Fruit fly (Drosophila melanogaster) whole organism, embryonic: ENCODE results near the gene CG4972.

Source experiments
- Bdp1 ChIP-seq: fragments of 200-800 bp; sonication (Bioruptor generic); optimal IDR thresholded peaks from 3 replicates; lab custom pipeline; 2016; ENCODE audit warnings: missing biosample characterization, missing genetic modification characterization
- CG11696 ChIP-seq: fragments of 200-800 bp; sonication (Bioruptor generic); IDR thresholded peaks from 2 replicates; pipeline ENCODE4 v1.3.6; 2022; ENCODE audit warnings: missing biosample characterization, missing genetic modification characterization
- CG12104 ChIP-seq: fragments of 200-800 bp; sonication (Bioruptor generic); optimal IDR thresholded peaks from 3 replicates; lab custom pipeline; 2016; ENCODE audit warnings: missing biosample characterization, missing genetic modification characterization
- CG12744 ChIP-seq: fragments of 200-800 bp; sonication (Bioruptor generic); optimal IDR thresholded peaks from 2 replicates; lab custom pipeline; 2016; ENCODE audit warnings: missing biosample characterization, missing genetic modification characterization
- CG13624 ChIP-seq: fragments of 200-800 bp; sonication (Bioruptor generic); optimal IDR thresholded peaks from 2 replicates; lab custom pipeline; 2016; ENCODE audit warnings: missing biosample characterization, missing genetic modification characterization
- CG13775 ChIP-seq: fragments of 200-800 bp; sonication (Bioruptor generic); optimal IDR thresholded peaks from 3 replicates; lab custom pipeline; 2017; ENCODE audit warnings: missing biosample characterization, mild to moderate bottlenecking, missing genetic modification characterization
- CG15514 ChIP-seq: fragments of 200-800 bp; sonication (Bioruptor generic); optimal IDR thresholded peaks from 3 replicates; lab custom pipeline; 2017; ENCODE audit warnings: missing biosample characterization, missing genetic modification characterization, mild to moderate bottlenecking, moderate library complexity, missing genetic modification reagents
- CG1602 ChIP-seq: fragments of 200-800 bp; sonication (Bioruptor generic); optimal IDR thresholded peaks from 3 replicates; lab custom pipeline; 2016; ENCODE audit warnings: missing biosample characterization, missing genetic modification characterization
- CG1603 ChIP-seq: fragments of 200-800 bp; sonication (Bioruptor generic); optimal IDR thresholded peaks from 2 replicates; lab custom pipeline; 2019; ENCODE audit warnings: missing biosample characterization, mild to moderate bottlenecking, missing genetic modification characterization, moderate library complexity
- CG30020 ChIP-seq: fragments of 200-800 bp; optimal IDR thresholded peaks from 2 replicates; lab custom pipeline; 2019; ENCODE audit warnings: missing biosample characterization, mild to moderate bottlenecking, missing genetic modification characterization, moderate library complexity
- CG30403 ChIP-seq: fragments of 200-800 bp; sonication (Bioruptor generic); optimal IDR thresholded peaks from 3 replicates; lab custom pipeline; 2016; ENCODE audit warnings: missing biosample characterization, missing genetic modification characterization
- CG30431 ChIP-seq: fragments of 200-800 bp; sonication (Bioruptor generic); optimal IDR thresholded peaks from 2 replicates; lab custom pipeline; 2017; ENCODE audit warnings: missing biosample characterization, missing genetic modification characterization
- CG4404 ChIP-seq: fragments of 200-800 bp; sonication (Bioruptor generic); IDR thresholded peaks from 2 replicates; pipeline ENCODE4 v1.3.6; 2022; ENCODE audit warnings: missing biosample characterization, missing genetic modification characterization
- CG6683 ChIP-seq: fragments of 200-800 bp; sonication (Bioruptor generic); optimal IDR thresholded peaks from 2 replicates; lab custom pipeline; 2017; ENCODE audit warnings: missing biosample characterization, mild to moderate bottlenecking, missing genetic modification characterization, missing genetic modification reagents
- CG7839 ChIP-seq: fragments of 200-800 bp; sonication (Bioruptor generic); optimal IDR thresholded peaks from 3 replicates; lab custom pipeline; 2018; ENCODE audit warnings: missing biosample characterization, mild to moderate bottlenecking, missing genetic modification characterization, moderate library complexity
- CG8765 ChIP-seq: fragments of 200-800 bp; sonication (Bioruptor generic); IDR thresholded peaks from 2 replicates; pipeline ENCODE4 v1.3.6; 2022; ENCODE audit warnings: missing biosample characterization, missing genetic modification characterization
- Dip3 ChIP-seq: fragments of 200-800 bp; sonication (Bioruptor generic); optimal IDR thresholded peaks from 3 replicates; lab custom pipeline; 2016; ENCODE audit warnings: missing biosample characterization, missing genetic modification characterization
- E2f1 ChIP-seq: fragments of 200-800 bp; sonication (Bioruptor generic); IDR thresholded peaks from 2 replicates; pipeline ENCODE4 v1.3.6; 2022; ENCODE audit warnings: missing biosample characterization, missing genetic modification characterization
- Ets97D ChIP-seq: fragments of 200-800 bp; sonication (Bioruptor generic); optimal IDR thresholded peaks from 3 replicates; lab custom pipeline; 2016; ENCODE audit warnings: missing biosample characterization, missing genetic modification characterization
- HmgD ChIP-seq: fragments of 200-800 bp; sonication (Bioruptor generic); optimal IDR thresholded peaks from 3 replicates; lab custom pipeline; 2016; ENCODE audit warnings: missing biosample characterization, missing genetic modification characterization
- Hsf ChIP-seq: fragments of 200-800 bp; sonication (Bioruptor generic); optimal IDR thresholded peaks from 3 replicates; lab custom pipeline; 2016; ENCODE audit warnings: missing biosample characterization, missing genetic modification characterization
- Nf-YC ChIP-seq: fragments of 200-800 bp; optimal IDR thresholded peaks from 3 replicates; lab custom pipeline; 2019; ENCODE audit warnings: missing biosample characterization, mild to moderate bottlenecking, missing genetic modification characterization, moderate library complexity
- Rfx ChIP-seq: fragments of 200-800 bp; sonication (Bioruptor generic); IDR thresholded peaks from 2 replicates; pipeline ENCODE4 v1.3.6; 2022; ENCODE audit warnings: missing biosample characterization, missing genetic modification characterization
- YL-1 ChIP-seq: fragments of 200-800 bp; sonication (Bioruptor generic); optimal IDR thresholded peaks from 3 replicates; lab custom pipeline; 2017; ENCODE audit warnings: missing biosample characterization, mild to moderate bottlenecking, missing genetic modification characterization
- amos ChIP-seq: fragments of 200-800 bp; sonication (Bioruptor generic); IDR thresholded peaks from 2 replicates; pipeline ENCODE4 v1.3.6; 2022; ENCODE audit warnings: missing biosample characterization, missing genetic modification characterization; ENCODE audit not compliant: partially characterized antibody
- bowl ChIP-seq: fragments of 200-800 bp; sonication (Bioruptor generic); IDR thresholded peaks from 2 replicates; pipeline ENCODE4 v1.3.6; 2022; ENCODE audit warnings: missing biosample characterization, missing genetic modification characterization
- crol ChIP-seq: fragments of 200-800 bp; sonication (Bioruptor generic); IDR thresholded peaks from 2 replicates; pipeline ENCODE4 v1.3.6; 2022; ENCODE audit warnings: missing biosample characterization, missing genetic modification characterization
- dati ChIP-seq: fragments of 200-800 bp; sonication (Bioruptor generic); IDR thresholded peaks from 2 replicates; pipeline ENCODE4 v1.3.6; 2022; ENCODE audit warnings: missing biosample characterization, missing genetic modification characterization
- dm ChIP-seq: fragments of 200-800 bp; sonication (Bioruptor generic); optimal IDR thresholded peaks from 3 replicates; lab custom pipeline; 2016; ENCODE audit warnings: missing biosample characterization, missing genetic modification characterization
- dmrt11E ChIP-seq: fragments of 200-800 bp; sonication (Bioruptor generic); optimal IDR thresholded peaks from 3 replicates; lab custom pipeline; 2018; ENCODE audit warnings: missing biosample characterization, mild to moderate bottlenecking, missing genetic modification characterization, moderate library complexity
- dpn ChIP-seq, 2 experiments: fragments of 200-800 bp; sonication (Bioruptor generic); optimal IDR thresholded peaks; 3 replicates each; lab custom pipeline; 2016; ENCODE audit warnings: missing biosample characterization in 2 of 2, missing genetic modification characterization in 2 of 2
- ems ChIP-seq: fragments of 200-800 bp; sonication (Bioruptor generic); optimal IDR thresholded peaks from 3 replicates; lab custom pipeline; 2016; ENCODE audit warnings: missing biosample characterization, missing genetic modification characterization
- gce ChIP-seq: fragments of 200-800 bp; sonication (Bioruptor generic); IDR thresholded peaks from 3 replicates; pipeline ENCODE4 v1.3.6; 2022; ENCODE audit warnings: missing biosample characterization, missing genetic modification characterization
- ham ChIP-seq: fragments of 200-800 bp; sonication (Bioruptor generic); IDR thresholded peaks from 2 replicates; pipeline ENCODE4 v1.3.6; 2022; ENCODE audit warnings: missing biosample characterization, missing genetic modification characterization
- hbn ChIP-seq: fragments of 200-800 bp; sonication (Bioruptor generic); IDR thresholded peaks from 2 replicates; pipeline ENCODE4 v1.3.6; 2022; ENCODE audit warnings: missing biosample characterization, missing genetic modification characterization; ENCODE audit not compliant: partially characterized antibody
- ken ChIP-seq: fragments of 200-800 bp; sonication (Bioruptor generic); IDR thresholded peaks from 3 replicates; pipeline ENCODE4 v1.3.6; 2022; ENCODE audit warnings: missing biosample characterization, missing genetic modification characterization
- nerfin-1 ChIP-seq: fragments of 200-800 bp; sonication (Bioruptor generic); optimal IDR thresholded peaks from 3 replicates; lab custom pipeline; 2019; ENCODE audit warnings: missing biosample characterization, mild to moderate bottlenecking, missing genetic modification characterization, moderate library complexity
- nmo ChIP-seq: fragments of 200-800 bp; sonication (Bioruptor generic); optimal IDR thresholded peaks from 2 replicates; lab custom pipeline; 2018; ENCODE audit warnings: missing biosample characterization, mild to moderate bottlenecking, missing genetic modification characterization, moderate library complexity
- nom ChIP-seq: fragments of 200-800 bp; sonication (Bioruptor generic); optimal IDR thresholded peaks from 2 replicates; lab custom pipeline; 2017; ENCODE audit warnings: missing biosample characterization, missing genetic modification characterization, mild to moderate bottlenecking, moderate library complexity, missing genetic modification reagents
- pfk ChIP-seq: fragments of 200-800 bp; sonication (Bioruptor generic); optimal IDR thresholded peaks from 2 replicates; lab custom pipeline; 2018; ENCODE audit warnings: missing biosample characterization, mild to moderate bottlenecking, missing genetic modification characterization, moderate library complexity
- pnt ChIP-seq: fragments of 200-800 bp; sonication (Bioruptor generic); optimal IDR thresholded peaks from 3 replicates; lab custom pipeline; 2016; ENCODE audit warnings: missing biosample characterization, missing genetic modification characterization
- prd ChIP-seq, 3 experiments: fragments of >200 bp in 2 of 3; fragments of 200-800 bp in 1 of 3; sonication (Bioruptor generic) in 1 of 3; optimal IDR thresholded peaks in 2 of 3; IDR thresholded peaks in 1 of 3; 2 replicates in 2 of 3; 3 replicates in 1 of 3; pipeline versions ENCODE4 v1.3.6 to Lab custom; 2017 to 2022; ENCODE audit warnings: missing biosample characterization in 1 of 3, missing genetic modification characterization in 1 of 3
- ranshi ChIP-seq: fragments of 200-800 bp; sonication (Bioruptor generic); IDR thresholded peaks from 2 replicates; pipeline ENCODE4 v1.3.6; 2022; ENCODE audit warnings: missing biosample characterization, missing genetic modification characterization
- repo ChIP-seq: fragments of 200-800 bp; sonication (Bioruptor generic); optimal IDR thresholded peaks from 2 replicates; lab custom pipeline; 2016; ENCODE audit warnings: missing biosample characterization, missing genetic modification characterization
- row ChIP-seq: fragments of 200-800 bp; sonication (Bioruptor generic); IDR thresholded peaks from 3 replicates; pipeline ENCODE4 v1.3.6; 2022; ENCODE audit warnings: missing biosample characterization, missing genetic modification characterization
- slbo ChIP-seq: fragments of 200-800 bp; sonication (Bioruptor generic); IDR thresholded peaks from 2 replicates; pipeline ENCODE4 v1.3.6; 2022; ENCODE audit warnings: missing biosample characterization, missing genetic modification characterization
- tna ChIP-seq: fragments of 200-800 bp; sonication (Bioruptor generic); IDR thresholded peaks from 2 replicates; pipeline ENCODE4 v1.3.6; 2022; ENCODE audit warnings: missing biosample characterization, missing genetic modification characterization; ENCODE audit not compliant: partially characterized antibody
- tx ChIP-seq: fragments of 200-800 bp; sonication (Bioruptor generic); optimal IDR thresholded peaks from 2 replicates; lab custom pipeline; 2016; ENCODE audit warnings: missing biosample characterization, missing genetic modification characterization
- unc-4 ChIP-seq: fragments of 200-800 bp; sonication (Bioruptor generic); IDR thresholded peaks from 2 replicates; pipeline ENCODE4 v1.3.6; 2022; ENCODE audit warnings: missing biosample characterization, missing genetic modification characterization; ENCODE audit not compliant: partially characterized antibody
- usp ChIP-seq: fragments of >200 bp; optimal IDR thresholded peaks from 2 replicates; lab custom pipeline; 2017; ENCODE audit warnings: missing biosample characterization, missing genetic modification characterization
- wek ChIP-seq: fragments of 200-800 bp; sonication (Bioruptor generic); optimal IDR thresholded peaks from 3 replicates; lab custom pipeline; 2018; ENCODE audit warnings: missing biosample characterization, mild to moderate bottlenecking, missing genetic modification characterization, moderate library complexity

CG4972 gene

dm6 chr2L:10303786-10304185 is 10.8 kb upstream of the CG4972 start, which contains the start of gene nmd (continued):
- TF ChIP-seq unc-4 (GFP tag; lab: Robert Waterston, UW) (peak; percentile 30; the same call in 1 of the 2 replicates), hbn (GFP tag; lab: Robert Waterston, UW) (no peak), ems (GFP tag; lab: Kevin White, UChicago) (no peak), dm (GFP tag; lab: Kevin White, UChicago) (peak; percentile 45), CG15514 (peak; percentile 82), pfk (GFP tag; lab: Kevin White, UChicago) (peak; percentile 95), Hsf (GFP tag; lab: Kevin White, UChicago) (no peak), CG12104 (no peak), usp (GFP tag; lab: Kevin White, UChicago) (no peak), Bdp1 (GFP tag; lab: Kevin White, UChicago) (no peak), CG30020 (tag; lab: Kevin White, UChicago) (peak; percentile 90), bowl (GFP tag; lab: Robert Waterston, UW) (no peak), CG30403 (peak; percentile 21), wek (GFP tag; lab: Kevin White, UChicago) (no peak), nerfin-1 (tag; lab: Kevin White, UChicago) (no peak), row (GFP tag; lab: Robert Waterston, UW) (peak; percentile 81), Ets97D (GFP tag; lab: Kevin White, UChicago) (peak; percentile 48), dati (GFP tag; lab: Robert Waterston, UW) (no peak), CG4404 (GFP tag; lab: Robert Waterston, UW) (no peak), crol (GFP tag; lab: Robert Waterston, UW) (no peak), dpn (GFP tag; optimal IDR thresholded peaks at IDR 0.05; lab: Kevin White, UChicago) (peak in 1 of 2 experiments; percentile 12), Rfx (GFP tag; lab: Robert Waterston, UW) (peak; percentile 57), CG13624 (GFP tag; lab: Kevin White, UChicago) (no peak), nom (GFP tag; lab: Kevin White, UChicago) (peak; percentile 24), E2f1 (no peak), slbo (GFP tag; lab: Robert Waterston, UW) (peak; percentile 35; the same call in 1 of the 2 replicates), gce (GFP tag; lab: Robert Waterston, UW) (no peak), CG11696 (GFP tag; lab: Robert Waterston, UW) (no peak), amos (GFP tag; lab: Robert Waterston, UW) (no peak; the same call in 1 of the 2 replicates), YL-1 (GFP tag; lab: Kevin White, UChicago) (peak; percentile 64), HmgD (GFP tag; lab: Kevin White, UChicago) (peak; percentile 34), CG8765 (GFP tag; lab: Robert Waterston, UW) (no peak), ken (0 out of 3 replicates have a peak, but pooled peaks have one; percentile 9), Nf-YC (tag; lab: Kevin White, UChicago) (peak; percentile 31), CG30431 (no peak), CG7839 (peak; percentile 2), dmrt11E (tag; lab: Kevin White, UChicago) (no peak), nmo (GFP tag; lab: Kevin White, UChicago) (peak; percentile 41), repo (GFP tag; lab: Kevin White, UChicago) (no peak), CG1603 (tag; lab: Kevin White, UChicago) (peak; percentile 63), ranshi (GFP tag; lab: Robert Waterston, UW) (no peak), CG13775 (GFP tag; lab: Kevin White, UChicago) (no peak), pnt (GFP tag; lab: Kevin White, UChicago) (no peak), CG12744 (GFP tag; lab: Kevin White, UChicago) (no peak), prd (optimal IDR thresholded peaks at IDR 0.05; lab: Kevin White, UChicago) (no peak), prd (GFP tag; IDR thresholded peaks at IDR 0.05; lab: Robert Waterston, UW) (peak; percentile 4; the same call in 1 of the 3 replicates), CG1602 (GFP tag; lab: Kevin White, UChicago) (no peak), ham (GFP tag; lab: Robert Waterston, UW) (no peak), tx (GFP tag; lab: Kevin White, UChicago) (no peak), tna (GFP tag; lab: Robert Waterston, UW) (peak; percentile 12; the same call in 1 of the 2 replicates), Dip3 (GFP tag; lab: Kevin White, UChicago) (no peak), CG6683 (no peak)
